Worm (Caenorhabditis elegans) whole organism, L1 larva: ENCODE measurements around the gene F46E10.3.

Experiments used
- ama-1 ChIP-seq: fragments of 150-350 bp; optimal IDR thresholded peaks from 2 replicates; lab custom pipeline; 2014
- blmp-1 ChIP-seq: fragments of 150-350 bp; optimal IDR thresholded peaks from 2 replicates; lab custom pipeline; 2014; ENCODE audit warnings: missing biosample characterization, missing genetic modification characterization
- ceh-82 ChIP-seq, 3 experiments: fragments of 150-350 bp in 1 of 3; sonication (generic microtip) in 2 of 3; optimal IDR thresholded peaks; 2 replicates each; lab custom pipeline; 2014 to 2017; ENCODE audit warnings: missing biosample characterization in 3 of 3, missing genetic modification characterization in 3 of 3
- ces-1 ChIP-seq: fragments of 150-350 bp; optimal IDR thresholded peaks from 2 replicates; lab custom pipeline; 2014; ENCODE audit warnings: missing biosample characterization, missing genetic modification reagents, missing genetic modification characterization
- fos-1 ChIP-seq: fragments of 150-350 bp; optimal IDR thresholded peaks from 2 replicates; lab custom pipeline; 2014; ENCODE audit warnings: missing biosample characterization, missing genetic modification characterization
- lin-35 ChIP-seq, 2 experiments: fragments of 150-350 bp; optimal IDR thresholded peaks; 2 replicates each; lab custom pipeline; 2014; ENCODE audit warnings: missing biosample characterization in 2 of 2, missing genetic modification characterization in 2 of 2, missing genetic modification reagents in 2 of 2
- lir-3 ChIP-seq: sonication (generic microtip); optimal IDR thresholded peaks from 2 replicates; lab custom pipeline; 2016; ENCODE audit warnings: mild to moderate bottlenecking, missing genetic modification characterization, moderate library complexity, missing compliant biosample characterization; ENCODE audit not compliant: poor library complexity
- sox-4 ChIP-seq: sonication (generic microtip); optimal IDR thresholded peaks from 2 replicates; lab custom pipeline; 2016; ENCODE audit warnings: missing genetic modification characterization, missing compliant biosample characterization
- unc-130 ChIP-seq: fragments of 150-350 bp; optimal IDR thresholded peaks from 2 replicates; lab custom pipeline; 2017; ENCODE audit warnings: missing biosample characterization, missing genetic modification characterization, inconsistent platforms
- ztf-11 ChIP-seq, 2 experiments: sonication (generic microtip); optimal IDR thresholded peaks; 2 replicates each; lab custom pipeline; 2016 to 2017; ENCODE audit warnings: missing genetic modification characterization in 2 of 2, missing biosample characterization in 1 of 2, missing compliant biosample characterization in 1 of 2

- no peak for TF ChIP-seq ces-1 (GFP tag; lab: Kevin White, UChicago)
- TF ChIP-seq sox-4 (tag; lab: Kevin White, UChicago): no peak
- no peak for TF ChIP-seq blmp-1
- TF ChIP-seq ama-1: no peak
- no peak for TF ChIP-seq ceh-82 (tag; optimal IDR thresholded peaks at IDR 0.05; lab: Kevin White, UChicago)
- no peak for TF ChIP-seq unc-130 (tag; lab: Kevin White, UChicago)
- TF ChIP-seq ztf-11 (tag; optimal IDR thresholded peaks at IDR 0.05; lab: Kevin White, UChicago): no peak
- no peak for TF ChIP-seq lin-35 (GFP tag; optimal IDR thresholded peaks at IDR 0.05; lab: Kevin White, UChicago)
- no peak for TF ChIP-seq lir-3 (tag; lab: Kevin White, UChicago)
- no peak for TF ChIP-seq fos-1
Measured at ce11 chrV:6509717-6510116, 8.4 kb upstream of the F46E10.3 start, which contains the start of gene ubh-2.
